Fruit fly (Drosophila melanogaster) whole organism, pupa: Measurements from ENCODE around the gene Apc.

Experiments used
- CG10348 ChIP-seq: fragments of 200-800 bp; sonication (Bioruptor generic); IDR thresholded peaks from 2 replicates; pipeline ENCODE4 v1.3.6; 2022; ENCODE audit warnings: missing biosample characterization, missing genetic modification characterization
- CG12605 ChIP-seq: fragments of 200-800 bp; sonication (Bioruptor generic); IDR thresholded peaks from 2 replicates; pipeline ENCODE4 v1.3.6; 2022; ENCODE audit warnings: missing biosample characterization, missing genetic modification characterization
- CG13204 ChIP-seq: fragments of 200-800 bp; sonication (Bioruptor generic); optimal IDR thresholded peaks from 2 replicates; lab custom pipeline; 2018; ENCODE audit warnings: missing biosample characterization, mild to moderate bottlenecking, missing genetic modification characterization, moderate library complexity
- CG14655 ChIP-seq: fragments of 200-800 bp; sonication (Bioruptor generic); optimal IDR thresholded peaks from 3 replicates; lab custom pipeline; 2017; ENCODE audit warnings: mild to moderate bottlenecking, missing biosample characterization, missing genetic modification reagents, missing genetic modification characterization
- CG15710 ChIP-seq: fragments of 200-800 bp; sonication (Bioruptor generic); optimal IDR thresholded peaks from 2 replicates; lab custom pipeline; 2018; ENCODE audit warnings: missing biosample characterization, mild to moderate bottlenecking, missing genetic modification characterization, moderate library complexity
- CG17806 ChIP-seq: fragments of 200-800 bp; sonication (Bioruptor generic); optimal IDR thresholded peaks from 2 replicates; lab custom pipeline; 2018; ENCODE audit warnings: missing biosample characterization, mild to moderate bottlenecking, missing genetic modification characterization, moderate library complexity
- CG32121 ChIP-seq: fragments of 200-800 bp; sonication (Bioruptor generic); IDR thresholded peaks from 2 replicates; pipeline ENCODE4 v1.3.6; 2022; ENCODE audit warnings: missing biosample characterization, missing genetic modification characterization
- CG34367 ChIP-seq: fragments of 200-800 bp; sonication (Bioruptor generic); optimal IDR thresholded peaks from 2 replicates; lab custom pipeline; 2018; ENCODE audit warnings: missing biosample characterization, mild to moderate bottlenecking, missing genetic modification characterization
- CG4496 ChIP-seq: fragments of 200-800 bp; sonication (Bioruptor generic); IDR thresholded peaks from 3 replicates; pipeline ENCODE4 v1.3.6; 2022; ENCODE audit warnings: missing biosample characterization, missing genetic modification characterization
- CG8159 ChIP-seq: fragments of 200-800 bp; sonication (Bioruptor generic); optimal IDR thresholded peaks from 3 replicates; lab custom pipeline; 2018; ENCODE audit warnings: missing biosample characterization, mild to moderate bottlenecking, missing genetic modification characterization, moderate library complexity
- CG8301 ChIP-seq: fragments of 200-800 bp; sonication (Bioruptor generic); optimal IDR thresholded peaks from 2 replicates; lab custom pipeline; 2018; ENCODE audit warnings: missing biosample characterization, mild to moderate bottlenecking, missing genetic modification characterization
- CG9948 ChIP-seq: fragments of 200-800 bp; sonication (Bioruptor generic); optimal IDR thresholded peaks from 2 replicates; lab custom pipeline; 2018; ENCODE audit warnings: missing biosample characterization, mild to moderate bottlenecking, missing genetic modification characterization, moderate library complexity
- EcR ChIP-seq: fragments of 200-800 bp; sonication (Bioruptor generic); optimal IDR thresholded peaks from 3 replicates; lab custom pipeline; 2019; ENCODE audit warnings: missing biosample characterization, missing genetic modification characterization, mild to moderate bottlenecking, moderate library complexity, missing genetic modification reagents
- Ets98B ChIP-seq: fragments of 200-800 bp; sonication (Bioruptor generic); IDR thresholded peaks from 2 replicates; pipeline ENCODE4 v1.3.6; 2022; ENCODE audit warnings: missing biosample characterization, missing genetic modification characterization
- Pif1A ChIP-seq: fragments of 200-800 bp; sonication (Bioruptor generic); optimal IDR thresholded peaks from 3 replicates; lab custom pipeline; 2016; ENCODE audit warnings: missing biosample characterization, missing genetic modification characterization
- Pif1B ChIP-seq: fragments of 200-800 bp; sonication (Bioruptor generic); optimal IDR thresholded peaks from 3 replicates; lab custom pipeline; 2016; ENCODE audit warnings: missing biosample characterization, missing genetic modification characterization
- Snoo ChIP-seq: fragments of 200-800 bp; sonication (Bioruptor generic); optimal IDR thresholded peaks from 3 replicates; lab custom pipeline; 2017; ENCODE audit warnings: missing biosample characterization, mild to moderate bottlenecking, missing genetic modification characterization, inconsistent platforms
- fd96Ca ChIP-seq: fragments of 200-800 bp; sonication (Bioruptor generic); IDR thresholded peaks from 3 replicates; pipeline ENCODE4 v1.3.6; 2022; ENCODE audit warnings: missing biosample characterization, missing genetic modification characterization
- gl ChIP-seq: fragments of 200-800 bp; sonication (Bioruptor generic); optimal IDR thresholded peaks from 2 replicates; lab custom pipeline; 2018; ENCODE audit warnings: missing biosample characterization, mild to moderate bottlenecking, missing genetic modification characterization
- rn ChIP-seq: fragments of 200-800 bp; sonication (Bioruptor generic); IDR thresholded peaks from 2 replicates; pipeline ENCODE4 v1.3.6; 2022; ENCODE audit warnings: missing biosample characterization, missing genetic modification characterization

The Apc gene

DNA sequence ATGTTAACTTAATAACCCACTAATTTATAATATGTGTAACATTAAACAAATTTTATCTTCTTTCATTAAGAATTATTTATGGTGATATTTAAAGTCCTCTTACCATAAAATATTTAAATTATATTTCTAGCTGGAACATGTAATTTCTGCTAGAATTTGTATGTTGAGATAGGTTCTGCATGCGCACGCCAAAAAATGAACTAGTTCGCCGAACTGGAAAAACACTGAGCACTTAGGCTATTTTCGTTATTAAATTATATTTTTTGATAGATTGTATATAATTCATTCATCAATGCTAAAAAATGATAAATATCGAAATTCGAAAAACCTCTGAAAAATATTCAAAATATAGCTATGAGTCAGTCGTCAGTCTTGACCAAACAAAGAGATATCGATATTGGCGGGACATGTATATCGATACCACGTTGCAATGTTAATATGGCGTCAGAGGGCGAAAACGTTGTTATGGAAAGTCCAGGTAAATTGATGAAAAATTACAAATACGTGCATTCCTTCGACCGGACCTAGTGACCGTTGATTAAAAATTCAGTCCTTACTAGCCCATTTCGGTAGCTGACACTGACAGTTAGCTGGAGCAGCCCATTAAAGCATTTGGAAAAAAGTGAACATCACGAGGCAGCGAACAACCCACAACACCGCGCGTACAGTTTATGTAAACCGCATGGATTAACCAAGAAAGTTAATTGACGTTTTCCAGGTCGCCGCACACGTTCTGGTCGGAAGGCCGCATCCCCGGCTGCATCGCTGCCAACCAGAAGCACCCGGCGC is 32.7 kb downstream of the Apc start, which contains the start of gene Prp39:
Prp39 (plus strand) TSS at position 426 of the 789 bp plus-strand sequence.
- TF ChIP-seq CG17806 (tag; lab: Kevin White, UChicago) (peak; percentile 7), Ets98B (GFP tag; lab: Robert Waterston, UW) (peak; percentile 28), EcR (GFP tag; lab: Kevin White, UChicago) (no peak), Pif1A (GFP tag; lab: Kevin White, UChicago) (no peak), Pif1B (GFP tag; lab: Kevin White, UChicago) (no peak), CG14655 (GFP tag; lab: Kevin White, UChicago) (no peak), CG10348 (no peak)

- TF ChIP-seq rn (GFP tag; lab: Robert Waterston, UW) (no peak), CG13204 (GFP tag; lab: Kevin White, UChicago) (no peak), CG34367 (tag; lab: Kevin White, UChicago) (no peak), CG4496 (GFP tag; lab: Robert Waterston, UW) (no peak), CG15710 (tag; lab: Kevin White, UChicago) (no peak), Snoo (tag; lab: Kevin White, UChicago) (no peak), Pif1A (GFP tag; lab: Kevin White, UChicago) (no peak), CG10348 (no peak), Pif1B (GFP tag; lab: Kevin White, UChicago) (no peak), CG12605 (GFP tag; lab: Robert Waterston, UW) (no peak), CG9948 (tag; lab: Kevin White, UChicago) (no peak), CG14655 (GFP tag; lab: Kevin White, UChicago) (no peak)
- TF ChIP-seq, all 21 proteins: peak for 0
Observed at dm6 chr3R:28810942-28811676, 33.4 kb downstream of the Apc start, which contains the start of gene wdn. Gene wdn (minus strand): TSS chr3R:28811337.

DNA sequence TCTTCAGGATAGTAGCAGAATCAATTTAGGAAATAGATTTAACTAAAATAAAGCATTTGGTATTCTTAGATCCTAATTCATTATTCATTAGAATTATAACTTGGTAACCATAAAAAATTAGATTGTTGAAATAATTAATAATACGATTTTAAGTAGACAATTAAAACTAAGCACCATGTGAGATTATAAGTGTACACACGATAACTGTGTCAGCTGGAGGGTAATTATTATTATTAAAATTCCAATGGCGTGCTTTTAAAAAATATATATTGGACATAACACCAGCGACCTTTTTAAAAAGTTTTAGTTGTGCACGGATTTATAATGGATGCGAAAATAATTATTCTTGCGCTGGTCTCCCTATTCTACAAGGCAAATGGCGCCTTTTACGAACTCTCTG is 38.1 kb downstream of the Apc start, which contains the start of gene CheB98a:
CheB98a (plus strand) TSS at position 301 of the 400 bp plus-strand sequence.
- no peak for TF ChIP-seq CG15710 (tag; lab: Kevin White, UChicago)
- TF ChIP-seq CG34367 (tag; lab: Kevin White, UChicago), result no peak
- TF ChIP-seq CG4496 (GFP tag; lab: Robert Waterston, UW), result no peak
- no peak for TF ChIP-seq CG8301
- TF ChIP-seq EcR (GFP tag; lab: Kevin White, UChicago), result no peak
- no peak for TF ChIP-seq rn (GFP tag; lab: Robert Waterston, UW)
- no peak for TF ChIP-seq Pif1A (GFP tag; lab: Kevin White, UChicago)
- TF ChIP-seq Snoo (tag; lab: Kevin White, UChicago), result no peak
- no peak for TF ChIP-seq Ets98B (GFP tag; lab: Robert Waterston, UW)
- no peak for TF ChIP-seq fd96Ca (GFP tag; lab: Robert Waterston, UW)
- no peak for TF ChIP-seq CG32121 (GFP tag; lab: Robert Waterston, UW)
- no peak for TF ChIP-seq CG12605 (GFP tag; lab: Robert Waterston, UW)
- TF ChIP-seq CG13204 (GFP tag; lab: Kevin White, UChicago), result no peak

DNA sequence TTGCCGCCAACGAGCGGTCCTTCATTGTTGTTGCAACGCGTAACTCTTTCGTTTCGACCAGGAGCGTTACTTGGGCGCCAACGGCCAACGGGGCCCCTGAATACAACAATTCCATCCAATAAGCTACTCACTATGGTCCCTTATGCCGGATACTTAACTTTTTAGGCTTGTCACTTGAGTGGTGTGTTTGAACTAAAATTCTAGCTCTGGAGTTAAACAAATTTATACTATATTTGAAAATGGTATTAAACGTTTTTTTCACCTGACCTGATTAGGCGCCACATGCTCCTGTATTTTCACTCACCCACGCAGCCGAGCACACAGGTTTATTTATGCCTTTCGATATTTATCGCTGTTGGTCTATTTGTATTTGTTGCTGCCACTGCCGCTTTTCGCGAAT is 39.4 kb downstream of the Apc start:
- TF ChIP-seq CG12605 (GFP tag; lab: Robert Waterston, UW) (no peak), Snoo (tag; lab: Kevin White, UChicago) (no peak), CG8301 (no peak), CG4496 (GFP tag; lab: Robert Waterston, UW) (no peak), CG32121 (GFP tag; lab: Robert Waterston, UW) (no peak), Pif1B (GFP tag; lab: Kevin White, UChicago) (no peak), CG13204 (GFP tag; lab: Kevin White, UChicago) (no peak), CG15710 (tag; lab: Kevin White, UChicago) (peak; percentile 47), Ets98B (GFP tag; lab: Robert Waterston, UW) (no peak), CG17806 (tag; lab: Kevin White, UChicago) (no peak), CG8159 (tag; lab: Kevin White, UChicago) (no peak), Pif1A (GFP tag; lab: Kevin White, UChicago) (peak; percentile 34)

- TF ChIP-seq gl (no peak), rn (GFP tag; lab: Robert Waterston, UW) (no peak), Ets98B (GFP tag; lab: Robert Waterston, UW) (no peak), CG10348 (no peak), CG9948 (tag; lab: Kevin White, UChicago) (no peak), CG14655 (GFP tag; lab: Kevin White, UChicago) (no peak)
- TF ChIP-seq, all 21 proteins: peak for 0
Observed at dm6 chr3R:28790222-28790621, 54.3 kb downstream of the Apc start, which contains the start of gene intr. Gene intr (plus strand): TSS chr3R:28790522.

DNA sequence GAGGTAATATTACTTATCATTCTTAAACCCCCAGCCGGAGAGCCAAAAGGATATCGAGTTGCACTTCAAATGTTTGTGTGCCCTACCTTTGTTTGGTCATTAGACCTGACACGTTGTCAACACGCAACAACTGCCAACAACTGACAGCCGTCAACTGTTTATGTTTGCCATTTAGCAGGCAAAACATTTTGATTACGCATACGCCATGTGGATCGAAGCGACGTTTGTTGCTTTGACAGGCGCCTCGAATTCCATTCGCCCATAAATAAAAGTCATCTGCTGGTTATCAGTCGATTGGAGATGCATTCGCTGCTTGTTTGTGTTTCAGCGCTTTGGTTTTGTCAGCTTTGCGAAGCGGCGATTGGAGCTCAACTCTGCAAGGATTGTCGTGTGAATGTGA is 55.2 kb downstream of the Apc start, which contains the start of gene CG34295:
CG34295 (plus strand) TSS at position 301 of the 400 bp plus-strand sequence.
- no peak for TF ChIP-seq gl
- TF ChIP-seq CG15710 (tag; lab: Kevin White, UChicago), result no peak
